Worm (Caenorhabditis elegans) whole organism, L4 larva: Measurements from ENCODE around the gene Y44A6D.6.
A peak's percentile ranks its signal among the peaks of the same experiment; 100 is the strongest.

Source experiments
- F37D6.2 ChIP-seq: sonication (generic microtip); optimal IDR thresholded peaks from 2 replicates; lab custom pipeline; 2016; ENCODE audit warnings: mild to moderate bottlenecking, missing genetic modification characterization, missing compliant biosample characterization
- F49E8.2 ChIP-seq: sonication (generic microtip); optimal IDR thresholded peaks from 2 replicates; lab custom pipeline; 2016; ENCODE audit warnings: missing compliant biosample characterization, mild to moderate bottlenecking, missing genetic modification characterization, borderline replicate concordance
- T20F7.1 ChIP-seq: fragments of 200-800 bp; sonication (Bioruptor generic); optimal IDR thresholded peaks from 2 replicates; lab custom pipeline; 2018; ENCODE audit warnings: mild to moderate bottlenecking, missing genetic modification characterization, missing compliant biosample characterization
- Y105C5A.15 ChIP-seq: fragments of 200-800 bp; sonication (Bioruptor generic); IDR thresholded peaks from 2 replicates; pipeline ENCODE4 v1.3.6; 2022; ENCODE audit warnings: missing genetic modification characterization, missing compliant biosample characterization
- Y48G9A.11 ChIP-seq: fragments of 200-800 bp; sonication (Bioruptor generic); IDR thresholded peaks from 2 replicates; pipeline ENCODE4 v1.3.6; 2022; ENCODE audit warnings: missing genetic modification reagents, missing genetic modification characterization, missing compliant biosample characterization
- Y5F2A.4 ChIP-seq: fragments of 200-800 bp; sonication (Bioruptor generic); optimal IDR thresholded peaks from 2 replicates; lab custom pipeline; 2018; ENCODE audit warnings: mild to moderate bottlenecking, missing genetic modification characterization, missing compliant biosample characterization
- Y75B8A.6 ChIP-seq: fragments of 200-800 bp; sonication (Bioruptor generic); IDR thresholded peaks from 2 replicates; pipeline ENCODE4 v1.3.6; 2022; ENCODE audit warnings: missing genetic modification reagents, missing genetic modification characterization, missing compliant biosample characterization
- ZK546.5 ChIP-seq, 2 experiments: sonication (generic microtip); optimal IDR thresholded peaks; 2 replicates each; lab custom pipeline; 2017; ENCODE audit warnings: missing biosample characterization in 2 of 2, missing genetic modification characterization in 2 of 2
- aha-1 ChIP-seq: fragments of 150-350 bp; peaks from one replicate; lab custom pipeline; 2014; ENCODE audit warnings: missing biosample characterization, missing genetic modification characterization
- ama-1 ChIP-seq: fragments of 150-350 bp; optimal IDR thresholded peaks from 2 replicates; lab custom pipeline; 2014; ENCODE audit warnings: inconsistent platforms, mixed read lengths
- arid-1 ChIP-seq: fragments of 200-800 bp; sonication (Bioruptor generic); conservative IDR thresholded peaks from 2 replicates; pipeline ENCODE4 v1.3.6; 2022; ENCODE audit warnings: missing genetic modification reagents, missing genetic modification characterization, missing compliant biosample characterization
- attf-4 ChIP-seq: sonication (generic microtip); optimal IDR thresholded peaks from 3 replicates; lab custom pipeline; 2017; ENCODE audit warnings: missing biosample characterization, missing genetic modification characterization
- ceh-44 ChIP-seq: fragments of 200-800 bp; sonication (Bioruptor generic); IDR thresholded peaks from 2 replicates; pipeline ENCODE4 v1.3.6; 2022; ENCODE audit warnings: missing genetic modification reagents, missing genetic modification characterization, missing compliant biosample characterization
- ces-1 ChIP-seq: fragments of 150-350 bp; sonication (generic microtip); optimal IDR thresholded peaks from 4 replicates; lab custom pipeline; 2014; ENCODE audit warnings: missing biosample characterization, missing genetic modification reagents, missing genetic modification characterization
- ctbp-1 ChIP-seq: fragments of 200-800 bp; sonication (Bioruptor generic); IDR thresholded peaks from 2 replicates; pipeline ENCODE4 v1.3.6; 2022; ENCODE audit warnings: missing genetic modification reagents, missing genetic modification characterization, missing compliant biosample characterization
- daf-16 ChIP-seq, 3 experiments: sonication (generic microtip); optimal IDR thresholded peaks; 2 replicates each; lab custom pipeline; 2016 to 2017; ENCODE audit warnings: missing genetic modification characterization in 3 of 3, missing genetic modification reagents in 3 of 3, mild to moderate bottlenecking in 2 of 3, missing compliant biosample characterization in 2 of 3, missing biosample characterization in 1 of 3, moderate library complexity in 1 of 3
- daf-8 ChIP-seq: fragments of 200-800 bp; sonication (Bioruptor generic); IDR thresholded peaks from 2 replicates; pipeline ENCODE4 v1.3.6; 2022; ENCODE audit warnings: missing genetic modification characterization, missing compliant biosample characterization
- dmd-6 ChIP-seq: fragments of 200-800 bp; sonication (Bioruptor generic); IDR thresholded peaks from 2 replicates; pipeline ENCODE4 v1.3.6; 2022; ENCODE audit warnings: missing genetic modification reagents, missing genetic modification characterization, missing compliant biosample characterization
- dpl-1 ChIP-seq: fragments of 150-350 bp; optimal IDR thresholded peaks from 2 replicates; lab custom pipeline; 2014; ENCODE audit warnings: missing biosample characterization, missing genetic modification reagents, missing genetic modification characterization
- dve-1 ChIP-seq: sonication (generic microtip); optimal IDR thresholded peaks from 2 replicates; lab custom pipeline; 2017; ENCODE audit warnings: antibody characterized with exemption, mild to moderate bottlenecking, missing genetic modification characterization, missing compliant biosample characterization; ENCODE audit not compliant: insufficient read depth
- gei-8 ChIP-seq: fragments of 200-800 bp; sonication (Bioruptor generic); optimal IDR thresholded peaks from 2 replicates; lab custom pipeline; 2018; ENCODE audit warnings: mild to moderate bottlenecking, missing genetic modification characterization, missing compliant biosample characterization
- hif-1 ChIP-seq, 2 experiments: sonication (generic microtip); optimal IDR thresholded peaks; 2 replicates each; lab custom pipeline; 2016 to 2017; ENCODE audit warnings: missing compliant biosample characterization in 2 of 2, missing genetic modification characterization in 2 of 2, missing genetic modification reagents in 2 of 2, missing genotype in 2 of 2, mild to moderate bottlenecking in 1 of 2
- hmg-1.1 ChIP-seq: fragments of 200-800 bp; sonication (Bioruptor generic); IDR thresholded peaks from 2 replicates; pipeline ENCODE4 v1.3.6; 2022; ENCODE audit warnings: missing genetic modification reagents, missing genetic modification characterization, missing compliant biosample characterization
- jun-1 ChIP-seq: fragments of 150-350 bp; optimal IDR thresholded peaks from 2 replicates; lab custom pipeline; 2014; ENCODE audit warnings: missing biosample characterization, missing genetic modification reagents, missing genetic modification characterization
- lim-7 ChIP-seq: fragments of 200-800 bp; sonication (Bioruptor generic); IDR thresholded peaks from 2 replicates; pipeline ENCODE4 v1.3.6; 2022; ENCODE audit warnings: missing genetic modification characterization, missing compliant biosample characterization
- lin-13 ChIP-seq: fragments of 150-350 bp; optimal IDR thresholded peaks from 2 replicates; lab custom pipeline; 2014; ENCODE audit warnings: missing biosample characterization, missing genetic modification reagents, missing genetic modification characterization
- lin-15B ChIP-seq: fragments of 150-350 bp; sonication (generic microtip); optimal IDR thresholded peaks from 3 replicates; lab custom pipeline; 2014; ENCODE audit warnings: missing biosample characterization, missing genetic modification characterization
- lin-38 ChIP-seq: fragments of 200-800 bp; sonication (Bioruptor generic); IDR thresholded peaks from 2 replicates; pipeline ENCODE4 v1.3.6; 2022; ENCODE audit warnings: missing genetic modification reagents, missing genetic modification characterization, missing compliant biosample characterization
- lin-39 ChIP-seq: fragments of 150-350 bp; optimal IDR thresholded peaks from 2 replicates; lab custom pipeline; 2014; ENCODE audit warnings: missing biosample characterization, missing genetic modification reagents, missing genetic modification characterization
- nhr-102 ChIP-seq: sonication (generic microtip); optimal IDR thresholded peaks from 2 replicates; lab custom pipeline; 2016; ENCODE audit warnings: mild to moderate bottlenecking, missing genetic modification characterization, moderate library complexity, missing compliant biosample characterization
- nhr-11 ChIP-seq: fragments of 150-350 bp; optimal IDR thresholded peaks from 2 replicates; lab custom pipeline; 2014; ENCODE audit warnings: missing biosample characterization, missing genetic modification characterization
- nhr-111 ChIP-seq: fragments of 200-800 bp; sonication (Bioruptor generic); optimal IDR thresholded peaks from 2 replicates; lab custom pipeline; 2018; ENCODE audit warnings: mild to moderate bottlenecking, missing genetic modification characterization, missing compliant biosample characterization
- nhr-42 ChIP-seq: fragments of 200-800 bp; sonication (Bioruptor generic); IDR thresholded peaks from 2 replicates; pipeline ENCODE4 v1.3.6; 2022; ENCODE audit warnings: missing genetic modification characterization, missing compliant biosample characterization
- nhr-48 ChIP-seq: sonication (generic microtip); optimal IDR thresholded peaks from 2 replicates; lab custom pipeline; 2016; ENCODE audit warnings: mild to moderate bottlenecking, missing genetic modification characterization, missing compliant biosample characterization
- nhr-6 ChIP-seq: fragments of 150-350 bp; optimal IDR thresholded peaks from 2 replicates; lab custom pipeline; 2014; ENCODE audit warnings: missing biosample characterization, missing genetic modification characterization
- pha-4 ChIP-seq, 2 experiments: fragments of 150-350 bp in 1 of 2; fragments of 200-800 bp in 1 of 2; sonication (Bioruptor generic) in 1 of 2; IDR thresholded peaks in 1 of 2; optimal IDR thresholded peaks in 1 of 2; 2 replicates each; pipeline versions ENCODE4 v1.3.6 to Lab custom; 2014 to 2022; ENCODE audit warnings: missing genetic modification characterization in 2 of 2, missing genetic modification reagents in 2 of 2, missing biosample characterization in 1 of 2, missing compliant biosample characterization in 1 of 2
- rbr-2 ChIP-seq: sonication (generic microtip); optimal IDR thresholded peaks from 2 replicates; lab custom pipeline; 2016; ENCODE audit warnings: missing genotype, missing genetic modification characterization, missing compliant biosample characterization
- set-16 ChIP-seq: fragments of 200-800 bp; sonication (Bioruptor generic); IDR thresholded peaks from 2 replicates; pipeline ENCODE4 v1.3.6; 2022; ENCODE audit warnings: missing genetic modification reagents, missing genetic modification characterization, missing compliant biosample characterization
- skn-1 ChIP-seq: fragments of 150-350 bp; optimal IDR thresholded peaks from 2 replicates; lab custom pipeline; 2014; ENCODE audit warnings: missing biosample characterization, missing genetic modification characterization
- spr-1 ChIP-seq: sonication (generic microtip); optimal IDR thresholded peaks from 2 replicates; lab custom pipeline; 2016; ENCODE audit warnings: mild to moderate bottlenecking, missing genetic modification characterization, missing compliant biosample characterization
- tra-1 ChIP-seq: fragments of 200-800 bp; sonication (Bioruptor generic); IDR thresholded peaks from 2 replicates; pipeline ENCODE4 v1.3.6; 2022; ENCODE audit warnings: missing genetic modification reagents, missing genetic modification characterization, missing compliant biosample characterization
- unc-130 ChIP-seq: sonication (generic microtip); optimal IDR thresholded peaks from 2 replicates; lab custom pipeline; 2016; ENCODE audit warnings: missing genetic modification reagents, missing genetic modification characterization, missing compliant biosample characterization
- vab-7 ChIP-seq: fragments of 200-800 bp; sonication (Bioruptor generic); IDR thresholded peaks from 2 replicates; pipeline ENCODE4 v1.3.6; 2022; ENCODE audit warnings: missing genetic modification reagents, missing genetic modification characterization, missing compliant biosample characterization
- zfp-3 ChIP-seq: fragments of 200-800 bp; sonication (Bioruptor generic); conservative IDR thresholded peaks from 2 replicates; pipeline ENCODE4 v1.3.6; 2022; ENCODE audit warnings: missing genetic modification reagents, missing genetic modification characterization, missing compliant biosample characterization
- ztf-11 ChIP-seq: fragments of 150-350 bp; optimal IDR thresholded peaks from 2 replicates; lab custom pipeline; 2014; ENCODE audit warnings: missing biosample characterization, missing genetic modification characterization
- ztf-7 ChIP-seq: fragments of 150-350 bp; optimal IDR thresholded peaks from 2 replicates; lab custom pipeline; 2014; ENCODE audit warnings: missing biosample characterization, missing genetic modification characterization

The Y44A6D.6 gene

ce11 chrV:20845524-20846208 is 38.5 kb downstream of the Y44A6D.6 start, which contains the start of the genes F31D4.2 and fkb-6 (continued):
- TF ChIP-seq jun-1 (tag; lab: Kevin White, UChicago): peak; percentile 15
- no peak for TF ChIP-seq T20F7.1 (GFP tag; lab: Kevin White, UChicago)
- peak; percentile 75 for TF ChIP-seq dve-1
- no peak for TF ChIP-seq daf-8 (GFP tag; lab: Robert Waterston, UW)
- no peak for TF ChIP-seq lim-7 (GFP tag; lab: Robert Waterston, UW)
- 0 out of 2 replicates have a peak, but pooled peaks have one; percentile 5 for TF ChIP-seq Y48G9A.11 (GFP tag; lab: Robert Waterston, UW)
- TF ChIP-seq lin-39 (tag; lab: Kevin White, UChicago): no peak
- TF ChIP-seq spr-1 (tag; lab: Kevin White, UChicago): peak; percentile 1
- TF ChIP-seq unc-130 (GFP tag; lab: Kevin White, UChicago): no peak
- TF ChIP-seq daf-16 (GFP tag; optimal IDR thresholded peaks at IDR 0.05; lab: Kevin White, UChicago): peak in 1 of 2 experiments; percentile 3
- peak; percentile 38 for TF ChIP-seq daf-16 (tag; optimal IDR thresholded peaks at IDR 0.05; lab: Kevin White, UChicago)
- TF ChIP-seq tra-1 (GFP tag; lab: Robert Waterston, UW): no peak
- peak; percentile 52 for TF ChIP-seq dmd-6 (GFP tag; lab: Robert Waterston, UW)
- TF ChIP-seq aha-1 (tag; lab: Kevin White, UChicago): peak; percentile 96
- no peak for TF ChIP-seq ces-1 (GFP tag; lab: Kevin White, UChicago)
- TF ChIP-seq lin-38 (GFP tag; lab: Robert Waterston, UW): peak; percentile 75
- TF ChIP-seq ctbp-1 (GFP tag; lab: Robert Waterston, UW): 0 out of 2 replicates have a peak, but pooled peaks have one; percentile 26
- TF ChIP-seq nhr-11: peak; percentile 8
- no peak for TF ChIP-seq Y105C5A.15
- TF ChIP-seq nhr-42 (GFP tag; lab: Robert Waterston, UW): no peak
- TF ChIP-seq nhr-6 (tag; lab: Kevin White, UChicago): peak; percentile 27
- no peak for TF ChIP-seq skn-1
- TF ChIP-seq dpl-1 (GFP tag; lab: Kevin White, UChicago): peak; percentile 71
- TF ChIP-seq hif-1 (tag; optimal IDR thresholded peaks at IDR 0.05; lab: Kevin White, UChicago): peak; percentile 25 to 96
- TF ChIP-seq lin-13 (GFP tag; lab: Kevin White, UChicago): no peak
- TF ChIP-seq ztf-7 (tag; lab: Kevin White, UChicago): peak; percentile 56
- TF ChIP-seq nhr-48 (tag; lab: Kevin White, UChicago): no peak
- peak; percentile 61; the same call in 1 of the 2 replicates for TF ChIP-seq hmg-1.1 (GFP tag; lab: Robert Waterston, UW)
- peak; percentile 60 for TF ChIP-seq rbr-2 (tag; lab: Kevin White, UChicago)
- no peak for TF ChIP-seq nhr-102
- 0 out of 2 replicates have a peak, but pooled peaks have one; percentile 38 for TF ChIP-seq zfp-3 (GFP tag; lab: Robert Waterston, UW)
- TF ChIP-seq Y5F2A.4: no peak
- TF ChIP-seq F37D6.2 (tag; lab: Kevin White, UChicago): peak; percentile 11
- no peak for TF ChIP-seq pha-4 (GFP tag; IDR thresholded peaks at IDR 0.05; lab: Robert Waterston, UW)
- TF ChIP-seq pha-4 (tag; optimal IDR thresholded peaks at IDR 0.05; lab: Kevin White, UChicago): peak; percentile 47
- TF ChIP-seq arid-1: peak; percentile 68; the same call in 1 of the 2 replicates

- 0 out of 2 replicates have a peak, but pooled peaks have one; percentile 26 for TF ChIP-seq hmg-1.1 (GFP tag; lab: Robert Waterston, UW)
- no peak for TF ChIP-seq Y105C5A.15
- TF ChIP-seq attf-4 (tag; lab: Kevin White, UChicago): no peak
- TF ChIP-seq zfp-3 (GFP tag; lab: Robert Waterston, UW): no peak
- no peak for TF ChIP-seq tra-1 (GFP tag; lab: Robert Waterston, UW)
- no peak for TF ChIP-seq vab-7
- TF ChIP-seq ZK546.5 (tag; optimal IDR thresholded peaks at IDR 0.05; lab: Kevin White, UChicago): no peak
- TF ChIP-seq pha-4 (GFP tag; IDR thresholded peaks at IDR 0.05; lab: Robert Waterston, UW): peak; percentile 42; the same call in 1 of the 2 replicates
- TF ChIP-seq pha-4 (tag; optimal IDR thresholded peaks at IDR 0.05; lab: Kevin White, UChicago): no peak
- TF ChIP-seq ztf-7 (tag; lab: Kevin White, UChicago): no peak
- no peak for TF ChIP-seq dpl-1 (GFP tag; lab: Kevin White, UChicago)
- peak; percentile 26 for TF ChIP-seq lin-13 (GFP tag; lab: Kevin White, UChicago)
- no peak for TF ChIP-seq gei-8
- TF ChIP-seq lin-38 (GFP tag; lab: Robert Waterston, UW): peak; percentile 56
- peak; percentile 91 for TF ChIP-seq F49E8.2
- no peak for TF ChIP-seq lin-15B (tag; lab: Kevin White, UChicago)
- no peak for TF ChIP-seq F37D6.2 (tag; lab: Kevin White, UChicago)
- TF ChIP-seq set-16 (GFP tag; lab: Robert Waterston, UW): no peak
- no peak for TF ChIP-seq ceh-44 (GFP tag; lab: Robert Waterston, UW)
- peak; percentile 17 for TF ChIP-seq nhr-111
- no peak for TF ChIP-seq ztf-11
- no peak; the same call in 1 of the 2 replicates for TF ChIP-seq Y75B8A.6 (GFP tag; lab: Robert Waterston, UW)
- no peak for TF ChIP-seq lim-7 (GFP tag; lab: Robert Waterston, UW)
- TF ChIP-seq ama-1 (lab: Kevin White, UChicago): peak; percentile 79
Observed at ce11 chrV:20847743-20848229, 40.6 kb downstream of the Y44A6D.6 start.
